Fruit fly (Drosophila melanogaster) whole organism, embryonic: ENCODE results near the gene thoc7.
A peak's percentile ranks its signal among the peaks of the same experiment; 100 is the strongest.

Experiments
- Abd-B ChIP-seq: fragments of 200-800 bp; sonication (Bioruptor generic); optimal IDR thresholded peaks from 2 replicates; lab custom pipeline; 2018; ENCODE audit warnings: missing biosample characterization, mild to moderate bottlenecking, missing genetic modification characterization, moderate library complexity
- CG10431 ChIP-seq: fragments of 200-800 bp; sonication (Bioruptor generic); optimal IDR thresholded peaks from 3 replicates; lab custom pipeline; 2018; ENCODE audit warnings: missing biosample characterization, mild to moderate bottlenecking, missing genetic modification characterization
- CG11247 ChIP-seq: fragments of 200-800 bp; sonication (Bioruptor generic); IDR thresholded peaks from 2 replicates; pipeline ENCODE4 v1.3.6; 2022; ENCODE audit warnings: missing biosample characterization, missing genetic modification characterization
- CG15479 ChIP-seq: fragments of 200-800 bp; sonication (Bioruptor generic); optimal IDR thresholded peaks from 3 replicates; lab custom pipeline; 2019; ENCODE audit warnings: missing biosample characterization, mild to moderate bottlenecking, missing genetic modification characterization, moderate library complexity
- CG1602 ChIP-seq: fragments of 200-800 bp; sonication (Bioruptor generic); optimal IDR thresholded peaks from 3 replicates; lab custom pipeline; 2016; ENCODE audit warnings: missing biosample characterization, missing genetic modification characterization
- CG17568 ChIP-seq: fragments of 200-800 bp; sonication (Bioruptor generic); optimal IDR thresholded peaks from 2 replicates; lab custom pipeline; 2018; ENCODE audit warnings: missing biosample characterization, mild to moderate bottlenecking, missing genetic modification characterization, moderate library complexity
- CG18619 ChIP-seq: fragments of 200-800 bp; sonication (Bioruptor generic); optimal IDR thresholded peaks from 3 replicates; lab custom pipeline; 2017; ENCODE audit warnings: missing biosample characterization, mild to moderate bottlenecking, missing genetic modification characterization
- CG2199 ChIP-seq: fragments of 200-800 bp; sonication (Bioruptor generic); IDR thresholded peaks from 3 replicates; pipeline ENCODE4 v1.3.6; 2022; ENCODE audit warnings: missing biosample characterization, missing genetic modification characterization
- CG3163 ChIP-seq: fragments of 200-800 bp; sonication (Bioruptor generic); optimal IDR thresholded peaks from 3 replicates; lab custom pipeline; 2016; ENCODE audit warnings: missing biosample characterization, missing genetic modification characterization
- CG33213 ChIP-seq: fragments of 200-800 bp; sonication (Bioruptor generic); optimal IDR thresholded peaks from 3 replicates; lab custom pipeline; 2016; ENCODE audit warnings: missing biosample characterization, missing genetic modification characterization
- CG34376 ChIP-seq: fragments of 200-800 bp; sonication (Bioruptor generic); optimal IDR thresholded peaks from 2 replicates; lab custom pipeline; 2018; ENCODE audit warnings: missing biosample characterization, mild to moderate bottlenecking, missing genetic modification characterization
- CG3995 ChIP-seq: fragments of 200-800 bp; sonication (Bioruptor generic); optimal IDR thresholded peaks from 3 replicates; lab custom pipeline; 2016; ENCODE audit warnings: missing biosample characterization, missing genetic modification characterization
- CG4424 ChIP-seq: fragments of 200-800 bp; sonication (Bioruptor generic); optimal IDR thresholded peaks from 3 replicates; lab custom pipeline; 2016; ENCODE audit warnings: missing biosample characterization, missing genetic modification characterization
- CG8089 ChIP-seq: fragments of 200-800 bp; sonication (Bioruptor generic); optimal IDR thresholded peaks from 3 replicates; lab custom pipeline; 2016; ENCODE audit warnings: missing biosample characterization, missing genetic modification characterization
- CG8359 ChIP-seq: fragments of 200-800 bp; sonication (Bioruptor generic); optimal IDR thresholded peaks from 2 replicates; lab custom pipeline; 2017; ENCODE audit warnings: missing biosample characterization, mild to moderate bottlenecking, missing genetic modification characterization, borderline replicate concordance
- CG9215 ChIP-seq: fragments of 200-800 bp; sonication (Bioruptor generic); IDR thresholded peaks from 2 replicates; pipeline ENCODE4 v1.3.6; 2022; ENCODE audit warnings: missing biosample characterization, missing genetic modification characterization
- CTCF ChIP-seq: fragments of 200-800 bp; sonication (Bioruptor generic); optimal IDR thresholded peaks from 2 replicates; lab custom pipeline; 2017; ENCODE audit warnings: missing biosample characterization, mild to moderate bottlenecking, missing genetic modification characterization, moderate library complexity
- D ChIP-seq, 2 experiments: fragments of 200-800 bp in 1 of 2; fragments of >200 bp in 1 of 2; sonication (Bioruptor generic) in 1 of 2; optimal IDR thresholded peaks; 2 replicates in 1 of 2; 3 replicates in 1 of 2; lab custom pipeline; 2017; ENCODE audit warnings: mild to moderate bottlenecking in 1 of 2, missing biosample characterization in 1 of 2, missing genetic modification characterization in 1 of 2, missing genetic modification reagents in 1 of 2
- D19A ChIP-seq: fragments of 200-800 bp; optimal IDR thresholded peaks from 3 replicates; lab custom pipeline; 2019; ENCODE audit warnings: missing biosample characterization, mild to moderate bottlenecking, missing genetic modification characterization, moderate library complexity
- Dip3 ChIP-seq: fragments of 200-800 bp; sonication (Bioruptor generic); optimal IDR thresholded peaks from 3 replicates; lab custom pipeline; 2016; ENCODE audit warnings: missing biosample characterization, missing genetic modification characterization
- Hsf ChIP-seq: fragments of 200-800 bp; sonication (Bioruptor generic); optimal IDR thresholded peaks from 3 replicates; lab custom pipeline; 2016; ENCODE audit warnings: missing biosample characterization, missing genetic modification characterization
- Meics ChIP-seq: fragments of 200-800 bp; sonication (Bioruptor generic); optimal IDR thresholded peaks from 2 replicates; lab custom pipeline; 2017; ENCODE audit warnings: missing biosample characterization, mild to moderate bottlenecking, missing genetic modification characterization
- TFAM ChIP-seq: fragments of 200-800 bp; sonication (Bioruptor generic); optimal IDR thresholded peaks from 2 replicates; lab custom pipeline; 2017; ENCODE audit warnings: missing biosample characterization, missing genetic modification characterization, inconsistent platforms
- abd-A ChIP-seq: fragments of 200-800 bp; sonication (Bioruptor generic); optimal IDR thresholded peaks from 3 replicates; lab custom pipeline; 2019; ENCODE audit warnings: missing biosample characterization, mild to moderate bottlenecking, missing genetic modification characterization, moderate library complexity
- ash1 ChIP-seq: fragments of 200-800 bp; sonication (Bioruptor generic); optimal IDR thresholded peaks from 2 replicates; lab custom pipeline; 2018; ENCODE audit warnings: missing biosample characterization, mild to moderate bottlenecking, missing genetic modification characterization
- bigmax ChIP-seq: fragments of 200-800 bp; sonication (Bioruptor generic); optimal IDR thresholded peaks from 2 replicates; lab custom pipeline; 2018; ENCODE audit warnings: missing biosample characterization, mild to moderate bottlenecking, missing genetic modification characterization
- caup ChIP-seq: fragments of 200-800 bp; sonication (Bioruptor generic); optimal IDR thresholded peaks from 3 replicates; lab custom pipeline; 2017; ENCODE audit warnings: missing biosample characterization, mild to moderate bottlenecking, missing genetic modification characterization, moderate library complexity; ENCODE audit not compliant: severe bottlenecking
- croc ChIP-seq: fragments of 200-800 bp; sonication (Bioruptor generic); conservative IDR thresholded peaks from 3 replicates; pipeline ENCODE4 v1.3.6; 2022; ENCODE audit warnings: missing biosample characterization, missing genetic modification characterization
- da ChIP-seq: fragments of 200-800 bp; sonication (Bioruptor generic); optimal IDR thresholded peaks from 2 replicates; lab custom pipeline; 2016; ENCODE audit warnings: missing biosample characterization, missing genetic modification characterization
- dan ChIP-seq: fragments of 200-800 bp; sonication (Bioruptor generic); IDR thresholded peaks from 2 replicates; pipeline ENCODE4 v1.3.6; 2022; ENCODE audit warnings: missing biosample characterization, missing genetic modification characterization
- emc ChIP-seq: fragments of 200-800 bp; sonication (Bioruptor generic); optimal IDR thresholded peaks from 2 replicates; lab custom pipeline; 2016; ENCODE audit warnings: missing biosample characterization, missing genetic modification characterization
- ems ChIP-seq: fragments of 200-800 bp; sonication (Bioruptor generic); optimal IDR thresholded peaks from 3 replicates; lab custom pipeline; 2016; ENCODE audit warnings: missing biosample characterization, missing genetic modification characterization
- fd3F ChIP-seq: fragments of 200-800 bp; sonication (Bioruptor generic); optimal IDR thresholded peaks from 2 replicates; lab custom pipeline; 2018; ENCODE audit warnings: missing biosample characterization, mild to moderate bottlenecking, missing genetic modification characterization, moderate library complexity
- gfzf ChIP-seq: fragments of 200-800 bp; sonication (Bioruptor generic); optimal IDR thresholded peaks from 2 replicates; lab custom pipeline; 2016; ENCODE audit warnings: missing biosample characterization, mild to moderate bottlenecking, missing genetic modification characterization, moderate library complexity
- gsb-n ChIP-seq: fragments of 200-800 bp; sonication (Bioruptor generic); optimal IDR thresholded peaks from 3 replicates; lab custom pipeline; 2018; ENCODE audit warnings: missing biosample characterization, mild to moderate bottlenecking, missing genetic modification characterization
- gt ChIP-seq: fragments of 200-800 bp; sonication (Bioruptor generic); IDR thresholded peaks from 2 replicates; pipeline ENCODE4 v1.3.6; 2022; ENCODE audit warnings: missing biosample characterization, missing genetic modification characterization
- kay ChIP-seq: fragments of 200-800 bp; sonication (Bioruptor generic); optimal IDR thresholded peaks from 2 replicates; lab custom pipeline; 2016; ENCODE audit warnings: missing biosample characterization, missing genetic modification characterization
- nerfin-1 ChIP-seq: fragments of 200-800 bp; sonication (Bioruptor generic); optimal IDR thresholded peaks from 3 replicates; lab custom pipeline; 2019; ENCODE audit warnings: missing biosample characterization, mild to moderate bottlenecking, missing genetic modification characterization, moderate library complexity
- org-1 ChIP-seq: fragments of 200-800 bp; sonication (Bioruptor generic); optimal IDR thresholded peaks from 2 replicates; lab custom pipeline; 2017; ENCODE audit warnings: missing biosample characterization, missing genetic modification characterization
- p53 ChIP-seq: fragments of 200-800 bp; sonication (Bioruptor generic); optimal IDR thresholded peaks from 2 replicates; lab custom pipeline; 2016; ENCODE audit warnings: missing biosample characterization, missing genetic modification characterization
- pb ChIP-seq: fragments of 200-800 bp; sonication (Bioruptor generic); optimal IDR thresholded peaks from 3 replicates; lab custom pipeline; 2016; ENCODE audit warnings: missing biosample characterization, missing genetic modification characterization
- pzg ChIP-seq: fragments of 200-800 bp; sonication (Bioruptor generic); optimal IDR thresholded peaks from 3 replicates; lab custom pipeline; 2018; ENCODE audit warnings: missing biosample characterization, mild to moderate bottlenecking, missing genetic modification characterization, moderate library complexity
- ro ChIP-seq: fragments of 200-800 bp; sonication (Bioruptor generic); IDR thresholded peaks from 2 replicates; pipeline ENCODE4 v1.3.6; 2022; ENCODE audit warnings: missing biosample characterization, missing genetic modification characterization
- slou ChIP-seq: fragments of 200-800 bp; sonication (Bioruptor generic); optimal IDR thresholded peaks from 3 replicates; lab custom pipeline; 2016; ENCODE audit warnings: missing biosample characterization, missing genetic modification characterization
- sob ChIP-seq: fragments of 200-800 bp; sonication (Bioruptor generic); IDR thresholded peaks from 2 replicates; pipeline ENCODE4 v1.3.6; 2022; ENCODE audit warnings: missing biosample characterization, missing genetic modification characterization
- tgo ChIP-seq: fragments of 200-800 bp; sonication (Bioruptor generic); IDR thresholded peaks from 3 replicates; pipeline ENCODE4 v1.3.6; 2022; ENCODE audit warnings: missing biosample characterization, missing genetic modification characterization
- vnd ChIP-seq: fragments of 200-800 bp; sonication (Bioruptor generic); IDR thresholded peaks from 3 replicates; pipeline ENCODE4 v1.3.6; 2022; ENCODE audit warnings: missing biosample characterization, missing genetic modification characterization; ENCODE audit not compliant: partially characterized antibody
- wek ChIP-seq: fragments of 200-800 bp; sonication (Bioruptor generic); optimal IDR thresholded peaks from 3 replicates; lab custom pipeline; 2018; ENCODE audit warnings: missing biosample characterization, mild to moderate bottlenecking, missing genetic modification characterization, moderate library complexity
- zen2 ChIP-seq: fragments of 200-800 bp; sonication (Bioruptor generic); IDR thresholded peaks from 3 replicates; pipeline ENCODE4 v1.3.6; 2022; ENCODE audit warnings: missing biosample characterization, missing genetic modification characterization; ENCODE audit not compliant: partially characterized antibody

Gene thoc7

DNA sequence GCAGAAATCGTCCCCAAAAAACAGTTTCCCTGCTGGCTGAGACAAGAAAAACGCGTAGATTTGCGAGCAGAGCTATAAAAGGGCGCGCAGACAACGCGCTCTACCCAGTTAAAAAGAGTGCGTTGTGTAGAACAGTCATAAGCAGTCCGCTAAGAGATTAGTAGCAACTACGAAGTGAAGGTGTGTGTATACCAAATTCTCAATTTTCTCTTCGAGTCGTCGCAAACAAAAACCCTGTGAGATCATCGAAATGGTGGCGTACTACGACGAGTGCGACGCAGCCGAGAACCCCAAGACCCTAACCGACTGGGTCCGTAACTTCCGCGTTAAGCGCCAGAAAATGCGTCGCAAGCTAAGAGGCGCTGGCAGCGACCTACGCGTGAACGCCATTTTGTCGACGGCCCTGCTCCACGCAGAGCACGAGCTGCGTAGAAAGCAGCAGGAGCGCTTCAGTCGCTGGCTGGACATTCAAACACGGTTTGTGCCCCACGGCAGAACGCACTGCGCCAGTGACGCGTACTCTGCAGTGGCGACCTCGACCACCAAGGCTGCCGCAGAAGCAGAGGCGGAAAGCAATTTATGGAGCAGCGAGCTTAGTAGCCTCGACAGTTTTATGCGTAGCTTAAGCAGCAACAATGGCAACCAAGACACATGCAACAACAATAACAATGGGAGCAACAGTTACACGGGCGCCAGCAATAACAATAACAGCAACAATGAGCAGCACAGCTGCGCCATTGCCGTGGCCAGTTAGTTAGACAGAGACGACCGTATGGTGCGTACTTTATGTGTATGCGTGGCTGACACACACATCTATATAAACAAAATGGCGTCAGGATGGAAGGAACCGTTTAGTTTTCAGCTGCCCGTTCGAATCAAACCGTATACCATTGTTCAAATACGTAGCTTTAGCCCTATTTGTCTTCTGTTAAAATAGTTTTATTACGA lies 11.8 kb upstream of the thoc7 start:
- TF ChIP-seq tgo (GFP tag; lab: Robert Waterston, UW) (no peak), CG18619 (peak; percentile 52), dan (GFP tag; lab: Robert Waterston, UW) (no peak), D19A (tag; lab: Kevin White, UChicago) (no peak), TFAM (no peak), sob (GFP tag; lab: Robert Waterston, UW) (no peak), emc (GFP tag; lab: Kevin White, UChicago) (no peak), CG10431 (peak; percentile 58), CG8089 (GFP tag; lab: Kevin White, UChicago) (peak; percentile 4), gfzf (GFP tag; lab: Kevin White, UChicago) (no peak), ro (no peak), Abd-B (GFP tag; lab: Kevin White, UChicago) (no peak), kay (GFP tag; lab: Kevin White, UChicago) (no peak), CTCF (GFP tag; lab: Kevin White, UChicago) (no peak), abd-A (tag; lab: Kevin White, UChicago) (peak; percentile 82), pb (GFP tag; lab: Kevin White, UChicago) (no peak), ems (no peak), D (optimal IDR thresholded peaks at IDR 0.05; lab: Kevin White, UChicago) (peak; percentile 95), D (GFP tag; optimal IDR thresholded peaks at IDR 0.05; lab: Kevin White, UChicago) (peak; percentile 55), p53 (no peak), slou (GFP tag; lab: Kevin White, UChicago) (no peak), CG17568 (GFP tag; lab: Kevin White, UChicago) (no peak), Dip3 (GFP tag; lab: Kevin White, UChicago) (no peak), CG3163 (GFP tag; lab: Kevin White, UChicago) (peak; percentile 20), da (GFP tag; lab: Kevin White, UChicago) (no peak), Meics (GFP tag; lab: Kevin White, UChicago) (peak; percentile 31), CG3995 (GFP tag; lab: Kevin White, UChicago) (no peak), pzg (GFP tag; lab: Kevin White, UChicago) (peak; percentile 20), CG4424 (no peak), nerfin-1 (tag; lab: Kevin White, UChicago) (no peak), fd3F (GFP tag; lab: Kevin White, UChicago) (no peak), CG8359 (GFP tag; lab: Kevin White, UChicago) (no peak), zen2 (GFP tag; lab: Robert Waterston, UW) (no peak), ash1 (GFP tag; lab: Kevin White, UChicago) (no peak), gt (GFP tag; lab: Robert Waterston, UW) (no peak), Hsf (GFP tag; lab: Kevin White, UChicago) (no peak), CG34376 (GFP tag; lab: Kevin White, UChicago) (peak; percentile 64), caup (GFP tag; lab: Kevin White, UChicago) (peak; percentile 10), croc (GFP tag; lab: Robert Waterston, UW) (no peak), vnd (0 out of 3 replicates have a peak, but pooled peaks have one; percentile 9), CG9215 (no peak), CG11247 (GFP tag; lab: Robert Waterston, UW) (peak; percentile 51; the same call in 1 of the 2 replicates), CG33213 (GFP tag; lab: Kevin White, UChicago) (peak; percentile 2), org-1 (no peak), CG15479 (no peak), CG1602 (GFP tag; lab: Kevin White, UChicago) (no peak), CG2199 (GFP tag; lab: Robert Waterston, UW) (peak; percentile 74; the same call in 1 of the 3 replicates), gsb-n (tag; lab: Kevin White, UChicago) (no peak), wek (GFP tag; lab: Kevin White, UChicago) (no peak), bigmax (GFP tag; lab: Kevin White, UChicago) (peak; percentile 25)
